Worm (Caenorhabditis elegans) whole organism, L1 larva: ENCODE results near the gene col-84.

Experiments
- C16A3.4 ChIP-seq: fragments of 150-350 bp; optimal IDR thresholded peaks from 2 replicates; lab custom pipeline; 2014; ENCODE audit warnings: missing biosample characterization, missing genetic modification characterization
- ama-1 ChIP-seq: fragments of 150-350 bp; optimal IDR thresholded peaks from 2 replicates; lab custom pipeline; 2014
- ceh-63 ChIP-seq: fragments of 200-800 bp; sonication (Bioruptor generic); optimal IDR thresholded peaks from 2 replicates; lab custom pipeline; 2018; ENCODE audit warnings: mild to moderate bottlenecking, missing genetic modification characterization, missing compliant biosample characterization
- hpl-2 ChIP-seq: fragments of 150-350 bp; optimal IDR thresholded peaks from 2 replicates; lab custom pipeline; 2014; ENCODE audit warnings: missing biosample characterization, missing genetic modification reagents, missing genetic modification characterization
- mdl-1 ChIP-seq, 2 experiments: fragments of 150-350 bp; optimal IDR thresholded peaks; 2 replicates each; lab custom pipeline; 2014 to 2017; ENCODE audit warnings: missing biosample characterization in 2 of 2, missing genetic modification characterization in 2 of 2, inconsistent platforms in 1 of 2
- mef-2 ChIP-seq: fragments of 150-350 bp; optimal IDR thresholded peaks from 2 replicates; lab custom pipeline; 2014; ENCODE audit warnings: missing biosample characterization, missing genetic modification characterization
- nhr-237 ChIP-seq: fragments of 150-350 bp; optimal IDR thresholded peaks from 2 replicates; lab custom pipeline; 2014; ENCODE audit warnings: missing biosample characterization, missing genetic modification characterization
- nhr-71 ChIP-seq: sonication (generic microtip); optimal IDR thresholded peaks from 2 replicates; lab custom pipeline; 2016; ENCODE audit warnings: mild to moderate bottlenecking, missing genetic modification characterization, moderate library complexity, missing compliant biosample characterization
- nhr-90 ChIP-seq: sonication (generic microtip); optimal IDR thresholded peaks from 2 replicates; lab custom pipeline; 2016; ENCODE audit warnings: mild to moderate bottlenecking, missing genetic modification characterization, missing compliant biosample characterization; ENCODE audit not compliant: poor library complexity
- skn-1 ChIP-seq: fragments of 150-350 bp; optimal IDR thresholded peaks from 2 replicates; lab custom pipeline; 2014; ENCODE audit warnings: missing biosample characterization, missing genetic modification characterization

ce11 chrII:11829920-11830319 lies 38.4 kb upstream of the col-84 start, which contains the start of gene pes-5:
- no peak for TF ChIP-seq nhr-71 (tag; lab: Kevin White, UChicago)
- no peak for TF ChIP-seq hpl-2 (GFP tag; lab: Kevin White, UChicago)
- no peak for TF ChIP-seq mdl-1 (tag; optimal IDR thresholded peaks at IDR 0.05; lab: Kevin White, UChicago)
- TF ChIP-seq mef-2: no peak
- TF ChIP-seq nhr-237 (tag; lab: Kevin White, UChicago): no peak
- no peak for TF ChIP-seq ceh-63
- no peak for TF ChIP-seq nhr-90 (tag; lab: Kevin White, UChicago)
- no peak for TF ChIP-seq ama-1 (lab: Kevin White, UChicago)
- TF ChIP-seq skn-1 (tag; lab: Kevin White, UChicago): no peak
- no peak for TF ChIP-seq C16A3.4
